Worm (Caenorhabditis elegans): Measurements from ENCODE around the gene F09F7.5.

- TF ChIP-seq ama-1 (optimal IDR thresholded peaks at IDR 0.05) (no peak), tbx-11 (GFP tag; IDR thresholded peaks at IDR 0.05) (no peak), F13C5.2 (tag; optimal IDR thresholded peaks at IDR 0.05) (no peak), ets-7 (tag; optimal IDR thresholded peaks at IDR 0.05) (no peak), ceh-36 (tag; optimal IDR thresholded peaks at IDR 0.05) (no peak), scrt-1 (GFP tag; IDR thresholded peaks at IDR 0.05) (no peak), flt-1 (GFP tag; IDR thresholded peaks at IDR 0.05) (no peak), hmbx-1 (tag; optimal IDR thresholded peaks at IDR 0.05) (no peak), hnd-1 (tag; optimal IDR thresholded peaks at IDR 0.05) (no peak), sea-1 (GFP tag; conservative IDR thresholded peaks at IDR 0.05) (no peak), pes-1 (GFP tag; IDR thresholded peaks at IDR 0.05) (no peak), ceh-13 (GFP tag; optimal IDR thresholded peaks at IDR 0.05) (no peak), tra-4 (tag; optimal IDR thresholded peaks at IDR 0.05) (no peak), hmg-4 (GFP tag; optimal IDR thresholded peaks at IDR 0.05) (no peak)
These were observed 24.9 kb upstream of the F09F7.5 start, which contains the start of gene D1044.4 for ce11 chrIII:5521930-5522329.

All from whole organism, early embryonic.